Fruit fly (Drosophila melanogaster) whole organism: ENCODE data around the gene PGRP-LD.

Experiments used
- CG8478 ChIP-seq: fragments of >200 bp; optimal IDR thresholded peaks from 2 replicates; lab custom pipeline; 2018; ENCODE audit warnings: inconsistent platforms
- Dll ChIP-seq: fragments of >200 bp; optimal IDR thresholded peaks from 2 replicates; lab custom pipeline; 2017
- EcR ChIP-seq, 2 experiments: fragments of >200 bp; optimal IDR thresholded peaks; 2 replicates each; lab custom pipeline; 2017; ENCODE audit warnings: missing biosample characterization in 2 of 2, missing genetic modification characterization in 2 of 2, missing genetic modification reagents in 2 of 2
- pan ChIP-seq: fragments of >200 bp; optimal IDR thresholded peaks from 2 replicates; lab custom pipeline; 2017
- psq ChIP-seq: fragments of >200 bp; optimal IDR thresholded peaks from 2 replicates; lab custom pipeline; 2017
- usp ChIP-seq: fragments of >200 bp; optimal IDR thresholded peaks from 2 replicates; lab custom pipeline; 2017; ENCODE audit warnings: missing biosample characterization, missing genetic modification characterization, mixed read lengths

Gene PGRP-LD

dm6 chr3L:5779476-5780401 lies at the start of gene PGRP-LD, which contains the start of the genes Myt1 and Pmi:
TSS of gene PGRP-LD (plus strand) at chr3L:5780051.
TSS of gene Myt1 (minus strand) at chr3L:5779591.
TSS of gene Pmi (plus strand) at chr3L:5780051.
- no peak for TF ChIP-seq pan
- TF ChIP-seq usp (GFP tag; lab: Kevin White, UChicago), result no peak
- no peak for TF ChIP-seq EcR (GFP tag; optimal IDR thresholded peaks at IDR 0.05; lab: Kevin White, UChicago)

dm6 chr3L:5731639-5732038 lies 48.2 kb upstream of the PGRP-LD start:
- no peak for TF ChIP-seq EcR (GFP tag; optimal IDR thresholded peaks at IDR 0.05; lab: Kevin White, UChicago)
- no peak for TF ChIP-seq usp (GFP tag; lab: Kevin White, UChicago)
- no peak for TF ChIP-seq Dll (lab: Kevin White, UChicago)
- TF ChIP-seq CG8478 (lab: Kevin White, UChicago), result no peak

dm6 chr3L:5749616-5750336 lies 30.1 kb upstream of the PGRP-LD start:
- TF ChIP-seq pan, result no peak

- TF ChIP-seq usp (GFP tag; lab: Kevin White, UChicago), result no peak
- no peak for TF ChIP-seq Dll (lab: Kevin White, UChicago)
- TF ChIP-seq pan, result no peak
- no peak for TF ChIP-seq psq
- TF ChIP-seq CG8478 (lab: Kevin White, UChicago), result no peak
Measured at dm6 chr3L:5751417-5751739, 28.5 kb upstream of the PGRP-LD start.

- no peak for TF ChIP-seq EcR (GFP tag; optimal IDR thresholded peaks at IDR 0.05; lab: Kevin White, UChicago)
- no peak for TF ChIP-seq CG8478 (lab: Kevin White, UChicago)
- no peak for TF ChIP-seq usp (GFP tag; lab: Kevin White, UChicago)
- no peak for TF ChIP-seq psq
- no peak for TF ChIP-seq Dll (lab: Kevin White, UChicago)
- TF ChIP-seq pan, result no peak
Measured at dm6 chr3L:5751740-5752579, 27.9 kb upstream of the PGRP-LD start, which contains the start of gene DnaJ-1. TSS of gene DnaJ-1 (minus strand) at chr3L:5752189.

- TF ChIP-seq CG8478 (lab: Kevin White, UChicago), result no peak
- no peak for TF ChIP-seq EcR (GFP tag; optimal IDR thresholded peaks at IDR 0.05; lab: Kevin White, UChicago)
- no peak for TF ChIP-seq pan
- no peak for TF ChIP-seq usp (GFP tag; lab: Kevin White, UChicago)
Measured at dm6 chr3L:5752903-5753604, 26.8 kb upstream of the PGRP-LD start, which contains the start of gene Usp47. TSS of gene Usp47 (plus strand) at chr3L:5752973.

dm6 chr3L:5753605-5754365 lies 26.1 kb upstream of the PGRP-LD start:
- TF ChIP-seq usp (GFP tag; lab: Kevin White, UChicago), result no peak
- no peak for TF ChIP-seq Dll (lab: Kevin White, UChicago)
- TF ChIP-seq pan, result no peak
- no peak for TF ChIP-seq EcR (GFP tag; optimal IDR thresholded peaks at IDR 0.05; lab: Kevin White, UChicago)
- TF ChIP-seq psq, result no peak
- no peak for TF ChIP-seq CG8478 (lab: Kevin White, UChicago)

- TF ChIP-seq Dll (lab: Kevin White, UChicago) (no peak), CG8478 (lab: Kevin White, UChicago) (no peak), psq (no peak), usp (GFP tag; lab: Kevin White, UChicago) (no peak), pan (no peak), EcR (GFP tag; optimal IDR thresholded peaks at IDR 0.05; lab: Kevin White, UChicago) (no peak)
Measured at dm6 chr3L:5764922-5765843, 14.7 kb upstream of the PGRP-LD start, which contains the start of gene CG10576. TSS of gene CG10576 (minus strand) at chr3L:5765702.

dm6 chr3L:5765844-5766200 lies 14.0 kb upstream of the PGRP-LD start, which contains the start of gene Txl:
TSS of gene Txl (plus strand) at chr3L:5765846.
- TF ChIP-seq pan (no peak), psq (no peak), Dll (lab: Kevin White, UChicago) (no peak), usp (GFP tag; lab: Kevin White, UChicago) (no peak), EcR (GFP tag; optimal IDR thresholded peaks at IDR 0.05; lab: Kevin White, UChicago) (no peak)
